Fruit fly (Drosophila melanogaster): ENCODE results near the gene CG7514.
A peak's percentile ranks its signal among the peaks of the same experiment; 100 is the strongest.

DNA sequence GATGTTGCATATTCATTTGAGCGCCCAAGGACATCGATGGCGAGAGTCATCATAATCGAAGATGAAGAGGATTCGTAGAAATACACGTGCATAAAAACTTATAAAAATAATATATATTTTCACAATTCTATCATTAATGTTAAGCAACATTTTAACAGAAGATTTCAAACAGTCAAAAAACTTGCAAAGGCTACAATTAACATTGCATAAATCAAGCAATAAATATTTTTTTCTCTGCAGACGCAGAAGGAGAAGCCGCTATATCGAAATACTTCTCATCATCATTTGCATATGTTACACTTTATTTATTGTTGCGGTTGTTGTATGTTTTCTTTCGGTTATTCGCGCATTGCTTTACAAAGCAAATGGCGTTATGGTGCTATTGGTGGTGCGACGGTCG is 13.4 kb upstream of the CG7514 start:
- TF ChIP-seq Pif1A (GFP tag; optimal IDR thresholded peaks at IDR 0.05) (peak; percentile 25), EcR (GFP tag; optimal IDR thresholded peaks at IDR 0.05) (no peak), CG8159 (tag; optimal IDR thresholded peaks at IDR 0.05) (peak; percentile 44), Snoo (tag; optimal IDR thresholded peaks at IDR 0.05) (no peak), CG10348 (GFP tag; IDR thresholded peaks at IDR 0.05) (no peak), CG34367 (tag; optimal IDR thresholded peaks at IDR 0.05) (no peak), CG15710 (tag; optimal IDR thresholded peaks at IDR 0.05) (peak; percentile 43), CG14655 (GFP tag; optimal IDR thresholded peaks at IDR 0.05) (no peak), CG9948 (tag; optimal IDR thresholded peaks at IDR 0.05) (peak; percentile 14)

Measured in whole organism, pupa.